Worm (Caenorhabditis elegans) whole organism, midembryonic: Measurements from ENCODE around the gene nas-20.

Experiments used
- ref-1 ChIP-seq: fragments of 200-800 bp; sonication (Bioruptor generic); conservative IDR thresholded peaks from 2 replicates; pipeline ENCODE4 v1.3.6; 2022; ENCODE audit warnings: missing genetic modification reagents, missing genetic modification characterization, missing compliant biosample characterization
- tab-1 ChIP-seq: fragments of 200-800 bp; sonication (Bioruptor generic); IDR thresholded peaks from 2 replicates; pipeline ENCODE4 v1.3.6; 2022; ENCODE audit warnings: missing genetic modification characterization, missing compliant biosample characterization
- ztf-23 ChIP-seq: fragments of 200-800 bp; sonication (Bioruptor generic); IDR thresholded peaks from 2 replicates; pipeline ENCODE4 v1.3.6; 2022; ENCODE audit warnings: missing genetic modification reagents, missing genetic modification characterization, missing compliant biosample characterization

ce11 chrV:11521448-11521847 is 49.3 kb upstream of the nas-20 start, which contains the start of gene pafo-1:
- TF ChIP-seq ref-1 (GFP tag; lab: Robert Waterston, UW) (no peak), tab-1 (peak; percentile 30; the same call in 1 of the 2 replicates), ztf-23 (GFP tag; lab: Robert Waterston, UW) (peak; percentile 78)
